Fruit fly (Drosophila melanogaster) whole organism, embryonic: ENCODE results near the gene CG11000.

ENCODE experiments used
- ATbp ChIP-seq: fragments of 200-800 bp; sonication (Bioruptor generic); optimal IDR thresholded peaks from 2 replicates; lab custom pipeline; 2017; ENCODE audit warnings: missing biosample characterization, mild to moderate bottlenecking, missing genetic modification characterization, missing genetic modification reagents
- Asciz ChIP-seq: fragments of 200-800 bp; sonication (Bioruptor generic); optimal IDR thresholded peaks from 2 replicates; lab custom pipeline; 2017; ENCODE audit warnings: missing biosample characterization, mild to moderate bottlenecking, missing genetic modification characterization, missing genetic modification reagents
- Atf6 ChIP-seq: fragments of 200-800 bp; sonication (Bioruptor generic); IDR thresholded peaks from 2 replicates; pipeline ENCODE4 v1.3.6; 2022; ENCODE audit warnings: missing biosample characterization, missing genetic modification characterization
- CG11504 ChIP-seq: fragments of 200-800 bp; sonication (Bioruptor generic); optimal IDR thresholded peaks from 3 replicates; lab custom pipeline; 2019; ENCODE audit warnings: missing biosample characterization, mild to moderate bottlenecking, missing genetic modification characterization, moderate library complexity
- CG11723 ChIP-seq: fragments of 200-800 bp; sonication (Bioruptor generic); optimal IDR thresholded peaks from 2 replicates; lab custom pipeline; 2017; ENCODE audit warnings: missing biosample characterization, mild to moderate bottlenecking, missing genetic modification characterization
- CG13894 ChIP-seq: fragments of 200-800 bp; sonication (Bioruptor generic); optimal IDR thresholded peaks from 3 replicates; lab custom pipeline; 2018; ENCODE audit warnings: missing biosample characterization, mild to moderate bottlenecking, missing genetic modification characterization, moderate library complexity
- CG15601 ChIP-seq: fragments of 200-800 bp; sonication (Bioruptor generic); optimal IDR thresholded peaks from 3 replicates; lab custom pipeline; 2019; ENCODE audit warnings: missing biosample characterization, mild to moderate bottlenecking, missing genetic modification characterization, moderate library complexity
- CG17328 ChIP-seq: fragments of 200-800 bp; sonication (Bioruptor generic); IDR thresholded peaks from 2 replicates; pipeline ENCODE4 v1.3.6; 2022; ENCODE audit warnings: missing biosample characterization, missing genetic modification characterization
- CG2202 ChIP-seq: fragments of 200-800 bp; sonication (Bioruptor generic); optimal IDR thresholded peaks from 2 replicates; lab custom pipeline; 2018; ENCODE audit warnings: missing biosample characterization, mild to moderate bottlenecking, missing genetic modification characterization
- CG31441 ChIP-seq: fragments of 200-800 bp; sonication (Bioruptor generic); IDR thresholded peaks from 2 replicates; pipeline ENCODE4 v1.3.6; 2022; ENCODE audit warnings: missing biosample characterization, missing genetic modification characterization
- CG7357 ChIP-seq: fragments of 200-800 bp; sonication (Bioruptor generic); IDR thresholded peaks from 3 replicates; pipeline ENCODE4 v1.3.6; 2022; ENCODE audit warnings: missing biosample characterization, missing genetic modification characterization
- CG8388 ChIP-seq: fragments of 200-800 bp; sonication (Bioruptor generic); optimal IDR thresholded peaks from 2 replicates; lab custom pipeline; 2019; ENCODE audit warnings: missing biosample characterization, mild to moderate bottlenecking, missing genetic modification characterization, moderate library complexity
- Chrac-16 ChIP-seq: fragments of 200-800 bp; sonication (Bioruptor generic); optimal IDR thresholded peaks from 3 replicates; lab custom pipeline; 2016; ENCODE audit warnings: missing biosample characterization, missing genetic modification characterization
- Deaf1 ChIP-seq: fragments of 200-800 bp; optimal IDR thresholded peaks from 3 replicates; lab custom pipeline; 2019; ENCODE audit warnings: missing biosample characterization, mild to moderate bottlenecking, missing genetic modification characterization, moderate library complexity
- Dip3 ChIP-seq: fragments of 200-800 bp; sonication (Bioruptor generic); optimal IDR thresholded peaks from 3 replicates; lab custom pipeline; 2016; ENCODE audit warnings: missing biosample characterization, missing genetic modification characterization
- E2f2 ChIP-seq: fragments of 200-800 bp; sonication (Bioruptor generic); IDR thresholded peaks from 2 replicates; pipeline ENCODE4 v1.3.6; 2022; ENCODE audit warnings: missing biosample characterization, missing genetic modification characterization
- ERR ChIP-seq: fragments of 200-800 bp; sonication (Bioruptor generic); optimal IDR thresholded peaks from 2 replicates; lab custom pipeline; 2016; ENCODE audit warnings: missing biosample characterization, missing genetic modification characterization
- Ets97D ChIP-seq: fragments of 200-800 bp; sonication (Bioruptor generic); optimal IDR thresholded peaks from 3 replicates; lab custom pipeline; 2016; ENCODE audit warnings: missing biosample characterization, missing genetic modification characterization
- Fer1 ChIP-seq: fragments of 200-800 bp; sonication (Bioruptor generic); optimal IDR thresholded peaks from 2 replicates; lab custom pipeline; 2017; ENCODE audit warnings: missing biosample characterization, mild to moderate bottlenecking, missing genetic modification characterization
- H2.0 ChIP-seq: fragments of 200-800 bp; sonication (Bioruptor generic); IDR thresholded peaks from 2 replicates; pipeline ENCODE4 v1.3.6; 2022; ENCODE audit warnings: missing biosample characterization, missing genetic modification characterization
- HLHmδ ChIP-seq: fragments of 200-800 bp; sonication (Bioruptor generic); optimal IDR thresholded peaks from 2 replicates; lab custom pipeline; 2018; ENCODE audit warnings: missing biosample characterization, mild to moderate bottlenecking, missing genetic modification characterization, moderate library complexity
- Hr78 ChIP-seq, 2 experiments: fragments of 200-800 bp in 1 of 2; fragments of >200 bp in 1 of 2; sonication (Bioruptor generic) in 1 of 2; optimal IDR thresholded peaks; 2 replicates each; lab custom pipeline; 2017 to 2019; ENCODE audit warnings: missing biosample characterization in 2 of 2, missing genetic modification characterization in 2 of 2, mild to moderate bottlenecking in 1 of 2, moderate library complexity in 1 of 2
- Hsf ChIP-seq: fragments of 200-800 bp; sonication (Bioruptor generic); optimal IDR thresholded peaks from 3 replicates; lab custom pipeline; 2016; ENCODE audit warnings: missing biosample characterization, missing genetic modification characterization
- MBD-R2 ChIP-seq: fragments of 200-800 bp; sonication (Bioruptor generic); IDR thresholded peaks from 2 replicates; pipeline ENCODE4 v1.3.6; 2022; ENCODE audit warnings: missing biosample characterization, missing genetic modification characterization
- NC2β ChIP-seq: fragments of 200-800 bp; sonication (Bioruptor generic); optimal IDR thresholded peaks from 2 replicates; lab custom pipeline; 2016; ENCODE audit warnings: missing biosample characterization, missing genetic modification characterization
- Neu2 ChIP-seq: fragments of 200-800 bp; sonication (Bioruptor generic); optimal IDR thresholded peaks from 3 replicates; lab custom pipeline; 2016; ENCODE audit warnings: missing biosample characterization, missing genetic modification characterization, borderline replicate concordance
- Oaz ChIP-seq: fragments of 200-800 bp; sonication (Bioruptor generic); IDR thresholded peaks from 2 replicates; pipeline ENCODE4 v1.3.6; 2022; ENCODE audit warnings: missing biosample characterization, missing genetic modification characterization
- Sry-δ ChIP-seq: fragments of 200-800 bp; sonication (Bioruptor generic); optimal IDR thresholded peaks from 2 replicates; lab custom pipeline; 2016; ENCODE audit warnings: missing biosample characterization, missing genetic modification characterization
- Stat92E ChIP-seq, 3 experiments: fragments of >200 bp in 2 of 3; fragments of 200-800 bp in 1 of 3; sonication (Bioruptor generic) in 1 of 3; optimal IDR thresholded peaks; 2 replicates each; lab custom pipeline; 2017 to 2019; ENCODE audit warnings: missing biosample characterization in 3 of 3, missing genetic modification characterization in 3 of 3, mild to moderate bottlenecking in 1 of 3, moderate library complexity in 1 of 3
- ara ChIP-seq: fragments of 200-800 bp; sonication (Bioruptor generic); IDR thresholded peaks from 2 replicates; pipeline ENCODE4 v1.3.6; 2022; ENCODE audit warnings: missing biosample characterization, missing genetic modification characterization
- cato ChIP-seq: fragments of 200-800 bp; sonication (Bioruptor generic); optimal IDR thresholded peaks from 2 replicates; lab custom pipeline; 2016; ENCODE audit warnings: missing biosample characterization, missing genetic modification characterization, borderline replicate concordance
- chn ChIP-seq: fragments of 200-800 bp; sonication (Bioruptor generic); optimal IDR thresholded peaks from 2 replicates; lab custom pipeline; 2016; ENCODE audit warnings: missing biosample characterization, missing genetic modification characterization
- dan ChIP-seq: fragments of 200-800 bp; sonication (Bioruptor generic); IDR thresholded peaks from 2 replicates; pipeline ENCODE4 v1.3.6; 2022; ENCODE audit warnings: missing biosample characterization, missing genetic modification characterization
- ems ChIP-seq: fragments of 200-800 bp; sonication (Bioruptor generic); optimal IDR thresholded peaks from 3 replicates; lab custom pipeline; 2016; ENCODE audit warnings: missing biosample characterization, missing genetic modification characterization
- esg ChIP-seq: fragments of 200-800 bp; sonication (Bioruptor generic); conservative IDR thresholded peaks from 2 replicates; pipeline ENCODE4 v1.3.6; 2022; ENCODE audit warnings: missing biosample characterization, missing genetic modification characterization
- fd3F ChIP-seq: fragments of 200-800 bp; sonication (Bioruptor generic); optimal IDR thresholded peaks from 2 replicates; lab custom pipeline; 2018; ENCODE audit warnings: missing biosample characterization, mild to moderate bottlenecking, missing genetic modification characterization, moderate library complexity
- fd96Cb ChIP-seq: fragments of 200-800 bp; sonication (Bioruptor generic); optimal IDR thresholded peaks from 2 replicates; lab custom pipeline; 2018; ENCODE audit warnings: missing biosample characterization, mild to moderate bottlenecking, missing genetic modification characterization, moderate library complexity
- gcm ChIP-seq: fragments of 200-800 bp; sonication (Bioruptor generic); optimal IDR thresholded peaks from 2 replicates; lab custom pipeline; 2019; ENCODE audit warnings: missing biosample characterization, mild to moderate bottlenecking, missing genetic modification characterization, moderate library complexity
- gem ChIP-seq: fragments of 200-800 bp; sonication (Bioruptor generic); optimal IDR thresholded peaks from 2 replicates; lab custom pipeline; 2019; ENCODE audit warnings: missing biosample characterization, mild to moderate bottlenecking, missing genetic modification characterization, moderate library complexity
- hb ChIP-seq: fragments of 200-800 bp; sonication (Bioruptor generic); IDR thresholded peaks from 3 replicates; pipeline ENCODE4 v1.3.6; 2022; ENCODE audit warnings: missing biosample characterization, missing genetic modification characterization; ENCODE audit not compliant: partially characterized antibody
- her ChIP-seq: fragments of 200-800 bp; sonication (Bioruptor generic); optimal IDR thresholded peaks from 2 replicates; lab custom pipeline; 2016; ENCODE audit warnings: missing biosample characterization, missing genetic modification characterization
- kay ChIP-seq: fragments of 200-800 bp; sonication (Bioruptor generic); optimal IDR thresholded peaks from 2 replicates; lab custom pipeline; 2016; ENCODE audit warnings: missing biosample characterization, missing genetic modification characterization
- knrl ChIP-seq: fragments of 200-800 bp; sonication (Bioruptor generic); IDR thresholded peaks from 3 replicates; pipeline ENCODE4 v1.3.6; 2022; ENCODE audit warnings: missing biosample characterization, missing genetic modification characterization; ENCODE audit not compliant: partially characterized antibody
- maf-S ChIP-seq: fragments of 200-800 bp; sonication (Bioruptor generic); optimal IDR thresholded peaks from 2 replicates; lab custom pipeline; 2016; ENCODE audit warnings: missing biosample characterization, missing genetic modification characterization
- mld ChIP-seq: fragments of 200-800 bp; sonication (Bioruptor generic); IDR thresholded peaks from 3 replicates; pipeline ENCODE4 v1.3.6; 2022; ENCODE audit warnings: missing biosample characterization, missing genetic modification characterization; ENCODE audit not compliant: partially characterized antibody
- nom ChIP-seq: fragments of 200-800 bp; sonication (Bioruptor generic); optimal IDR thresholded peaks from 2 replicates; lab custom pipeline; 2017; ENCODE audit warnings: missing biosample characterization, missing genetic modification characterization, mild to moderate bottlenecking, moderate library complexity, missing genetic modification reagents
- oc ChIP-seq: fragments of 200-800 bp; sonication (Bioruptor generic); optimal IDR thresholded peaks from 2 replicates; lab custom pipeline; 2018; ENCODE audit warnings: missing biosample characterization, mild to moderate bottlenecking, missing genetic modification characterization, moderate library complexity
- phol ChIP-seq: fragments of 200-800 bp; sonication (Bioruptor generic); optimal IDR thresholded peaks from 3 replicates; lab custom pipeline; 2018; ENCODE audit warnings: missing biosample characterization, mild to moderate bottlenecking, missing genetic modification characterization, moderate library complexity
- ranshi ChIP-seq: fragments of 200-800 bp; sonication (Bioruptor generic); IDR thresholded peaks from 2 replicates; pipeline ENCODE4 v1.3.6; 2022; ENCODE audit warnings: missing biosample characterization, missing genetic modification characterization
- seq ChIP-seq: fragments of 200-800 bp; sonication (Bioruptor generic); IDR thresholded peaks from 2 replicates; pipeline ENCODE4 v1.3.6; 2022; ENCODE audit warnings: missing biosample characterization, missing genetic modification characterization

CG11000 gene

DNA sequence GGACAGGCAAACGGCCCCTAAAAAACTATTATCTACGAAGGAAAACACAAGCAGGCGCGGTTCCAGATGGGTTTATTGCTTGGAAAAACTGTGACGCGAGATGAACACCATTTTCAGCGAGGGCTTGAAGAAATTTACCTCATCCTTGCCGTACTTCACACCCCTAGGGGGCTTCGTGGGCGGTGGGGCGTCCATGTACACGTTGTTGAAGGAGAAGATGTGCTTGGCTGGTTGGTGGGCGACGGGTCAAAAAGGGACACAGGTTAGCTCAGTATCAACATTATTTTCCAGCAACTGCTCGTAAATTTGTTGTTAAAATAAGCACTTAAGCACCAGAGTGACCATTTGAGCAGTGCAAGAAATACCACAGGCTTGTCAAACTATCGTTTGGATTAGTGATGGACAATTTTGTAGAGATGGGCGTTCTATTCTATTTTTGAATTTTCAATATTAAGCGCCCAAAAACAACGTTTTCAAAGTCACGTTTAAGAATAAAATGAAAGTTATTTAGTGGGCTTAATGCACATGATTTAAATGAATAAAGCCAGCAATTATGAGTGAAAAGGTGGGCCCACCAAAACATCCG lies 43.4 kb upstream of the CG11000 start, which contains the start of gene Sec8 (continued):
- peak in 1 of 3 experiments; percentile 15 for TF ChIP-seq Stat92E (GFP tag; optimal IDR thresholded peaks at IDR 0.05; lab: Kevin White, UChicago)
- TF ChIP-seq CG8388 (GFP tag; lab: Kevin White, UChicago): no peak
- peak; percentile 22 for TF ChIP-seq chn (GFP tag; lab: Kevin White, UChicago)
- peak; percentile 1 for TF ChIP-seq kay (GFP tag; lab: Kevin White, UChicago)
- TF ChIP-seq Sry-δ (GFP tag; lab: Kevin White, UChicago): peak; percentile 99
- TF ChIP-seq Deaf1 (tag; lab: Kevin White, UChicago): no peak
- peak; percentile 84 for TF ChIP-seq knrl (GFP tag; lab: Robert Waterston, UW)
- peak; percentile 62 for TF ChIP-seq her
- TF ChIP-seq CG15601 (tag; lab: Kevin White, UChicago): no peak
- no peak for TF ChIP-seq ERR (GFP tag; lab: Kevin White, UChicago)
- peak; percentile 77 for TF ChIP-seq mld (GFP tag; lab: Robert Waterston, UW)
- no peak for TF ChIP-seq ATbp (GFP tag; lab: Kevin White, UChicago)
- TF ChIP-seq Dip3: no peak
- no peak for TF ChIP-seq cato (GFP tag; lab: Kevin White, UChicago)
- peak; percentile 76 for TF ChIP-seq Ets97D (GFP tag; lab: Kevin White, UChicago)
- peak; percentile 15 for TF ChIP-seq nom (GFP tag; lab: Kevin White, UChicago)
- no peak for TF ChIP-seq Asciz (GFP tag; lab: Kevin White, UChicago)
- TF ChIP-seq esg (GFP tag; lab: Robert Waterston, UW): no peak
- no peak for TF ChIP-seq CG7357 (GFP tag; lab: Robert Waterston, UW)
- no peak for TF ChIP-seq CG11504
- TF ChIP-seq gem (tag; lab: Kevin White, UChicago): no peak
- no peak for TF ChIP-seq ara (GFP tag; lab: Robert Waterston, UW)
- peak; percentile 82 for TF ChIP-seq hb (GFP tag; lab: Robert Waterston, UW)
- peak; percentile 53 for TF ChIP-seq Hsf
- TF ChIP-seq NC2β: no peak
- TF ChIP-seq E2f2 (GFP tag; lab: Robert Waterston, UW): peak; percentile 94
- no peak for TF ChIP-seq CG2202 (tag; lab: Kevin White, UChicago)
- no peak for TF ChIP-seq Fer1 (GFP tag; lab: Kevin White, UChicago)
- TF ChIP-seq CG31441: no peak
- TF ChIP-seq maf-S (GFP tag; lab: Kevin White, UChicago): peak; percentile 31
- TF ChIP-seq CG11723 (GFP tag; lab: Kevin White, UChicago): no peak
- 0 out of 2 replicates have a peak, but pooled peaks have one; percentile 34 for TF ChIP-seq ranshi
- peak; percentile 77 for TF ChIP-seq MBD-R2 (GFP tag; lab: Robert Waterston, UW)
- no peak for TF ChIP-seq oc (tag; lab: Kevin White, UChicago)
- TF ChIP-seq fd96Cb: no peak
- peak; percentile 53 for TF ChIP-seq phol
- TF ChIP-seq dan (GFP tag; lab: Robert Waterston, UW): no peak
- TF ChIP-seq CG13894 (tag; lab: Kevin White, UChicago): no peak
- TF ChIP-seq Neu2 (GFP tag; lab: Kevin White, UChicago): no peak
- TF ChIP-seq gcm (GFP tag; lab: Kevin White, UChicago): no peak
- TF ChIP-seq ems (GFP tag; lab: Kevin White, UChicago): peak; percentile 33
- no peak for TF ChIP-seq Atf6 (GFP tag; lab: Robert Waterston, UW)
- TF ChIP-seq H2.0 (GFP tag; lab: Robert Waterston, UW): no peak
- TF ChIP-seq Oaz: no peak
- no peak for TF ChIP-seq fd3F
- no peak for TF ChIP-seq HLHmδ
- no peak for TF ChIP-seq seq
- peak; percentile 43 for TF ChIP-seq Chrac-16 (GFP tag; lab: Kevin White, UChicago)
- TF ChIP-seq Hr78 (GFP tag; optimal IDR thresholded peaks at IDR 0.05; lab: Kevin White, UChicago): no peak
- TF ChIP-seq CG17328 (GFP tag; lab: Robert Waterston, UW): no peak
